Worm (Caenorhabditis elegans): Measurements from ENCODE around the gene pcs-1.

DNA sequence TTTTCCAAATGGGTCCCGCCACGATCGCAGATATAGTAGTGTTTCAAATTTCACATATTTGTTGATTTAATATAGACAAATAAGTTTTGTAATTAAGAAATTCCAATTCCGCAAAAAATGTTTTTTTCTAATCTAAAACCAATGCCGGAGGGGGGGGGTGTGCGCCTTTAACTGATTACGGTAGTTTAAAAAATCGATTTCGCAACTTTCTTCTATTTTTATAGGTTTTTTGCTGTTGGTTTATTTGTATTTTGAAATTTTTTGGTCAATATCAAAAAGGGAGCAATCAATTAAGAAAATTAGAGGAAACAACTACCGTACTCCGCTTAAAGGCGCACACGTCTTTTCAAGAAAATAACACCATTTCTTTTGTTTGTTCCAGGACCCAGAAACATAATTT is 14.0 kb upstream of the pcs-1 start:
- TF ChIP-seq mab-5 (tag; optimal IDR thresholded peaks at IDR 0.05): no peak
- no peak for TF ChIP-seq nhr-237 (tag; optimal IDR thresholded peaks at IDR 0.05)
